Fruit fly (Drosophila melanogaster): ENCODE data around the gene CG12093.

Gene CG12093

dm6 chr3L:2766269-2767088, 7.3 kb downstream of the CG12093 start, which contains the start of the genes Mrtf and Non2:
Gene Mrtf (minus strand): TSS chr3L:2766536.
Gene Non2 (plus strand): TSS chr3L:2766999.
- TF ChIP-seq dmrt93B (GFP tag; optimal IDR thresholded peaks at IDR 0.05) (peak; percentile 26), sage (GFP tag; optimal IDR thresholded peaks at IDR 0.05) (no peak), woc (GFP tag; optimal IDR thresholded peaks at IDR 0.05) (peak; percentile 79), usp (GFP tag; optimal IDR thresholded peaks at IDR 0.05) (no peak), pan (optimal IDR thresholded peaks at IDR 0.05) (no peak), N (GFP tag; optimal IDR thresholded peaks at IDR 0.05) (no peak), tai (GFP tag; optimal IDR thresholded peaks at IDR 0.05) (no peak), fru (GFP tag; optimal IDR thresholded peaks at IDR 0.05) (peak; percentile 49), GATAd (GFP tag; optimal IDR thresholded peaks at IDR 0.05) (peak; percentile 18), Vsx2 (GFP tag; optimal IDR thresholded peaks at IDR 0.05; ENCODE audit: partially characterized antibody) (no peak), Jra (GFP tag; optimal IDR thresholded peaks at IDR 0.05) (peak; percentile 67), CrebA (GFP tag; optimal IDR thresholded peaks at IDR 0.05; ENCODE audit: borderline replicate concordance) (no peak), Hr78 (GFP tag; optimal IDR thresholded peaks at IDR 0.05) (no peak), dl (GFP tag; optimal IDR thresholded peaks at IDR 0.05; ENCODE audit: insufficient read depth in 1 of 2, partially characterized antibody in 2 of 2) (no peak), CG9705 (GFP tag; optimal IDR thresholded peaks at IDR 0.05) (peak; percentile 58), jim (GFP tag; optimal IDR thresholded peaks at IDR 0.05) (peak; percentile 37), psq (GFP tag; optimal IDR thresholded peaks at IDR 0.05) (peak; percentile 29), sv (GFP tag; optimal IDR thresholded peaks at IDR 0.05) (peak; percentile 61), rgr (GFP tag; optimal IDR thresholded peaks at IDR 0.05) (peak; percentile 62), Hr83 (GFP tag; optimal IDR thresholded peaks at IDR 0.05; ENCODE audit: poor library complexity, severe bottlenecking) (peak; percentile 53), dsf (GFP tag; optimal IDR thresholded peaks at IDR 0.05; ENCODE audit: borderline replicate concordance) (peak; percentile 36), Hnf4 (GFP tag; optimal IDR thresholded peaks at IDR 0.05) (peak; percentile 67), ey (GFP tag; optimal IDR thresholded peaks at IDR 0.05) (peak; percentile 65), lola (GFP tag; optimal IDR thresholded peaks at IDR 0.05) (no peak), brk (GFP tag; optimal IDR thresholded peaks at IDR 0.05) (no peak), Rel (GFP tag; optimal IDR thresholded peaks at IDR 0.05) (no peak), Rel (tag; optimal IDR thresholded peaks at IDR 0.05) (peak; percentile 2), Myc (optimal IDR thresholded peaks at IDR 0.05) (peak; percentile 93), Sp1 (GFP tag; optimal IDR thresholded peaks at IDR 0.05) (peak; percentile 62), OdsH (GFP tag; optimal IDR thresholded peaks at IDR 0.05) (peak; percentile 47), foxo (GFP tag; optimal IDR thresholded peaks at IDR 0.05) (peak in 1 of 2 experiments; percentile 70), Dfd (GFP tag; optimal IDR thresholded peaks at IDR 0.05) (no peak), Abd-B (GFP tag; optimal IDR thresholded peaks at IDR 0.05) (no peak), h (GFP tag; optimal IDR thresholded peaks at IDR 0.05) (peak; percentile 53), CG32264 (GFP tag; optimal IDR thresholded peaks at IDR 0.05) (no peak), Dif (GFP tag; optimal IDR thresholded peaks at IDR 0.05; ENCODE audit: partially characterized antibody) (no peak), HLH106 (tag; optimal IDR thresholded peaks at IDR 0.05) (peak; percentile 64), Mio (GFP tag; optimal IDR thresholded peaks at IDR 0.05) (peak; percentile 12), br (GFP tag; optimal IDR thresholded peaks at IDR 0.05) (peak; percentile 27)

dm6 chr3L:2765794-2766268, 8.0 kb downstream of the CG12093 start:
- TF ChIP-seq psq (GFP tag; optimal IDR thresholded peaks at IDR 0.05) (peak; percentile 91), woc (GFP tag; optimal IDR thresholded peaks at IDR 0.05) (no peak), Rel (GFP tag; optimal IDR thresholded peaks at IDR 0.05) (peak; percentile 42), Rel (tag; optimal IDR thresholded peaks at IDR 0.05) (no peak), tai (GFP tag; optimal IDR thresholded peaks at IDR 0.05) (no peak), CG32264 (GFP tag; optimal IDR thresholded peaks at IDR 0.05) (no peak)
